Fruit fly (Drosophila melanogaster): ENCODE data around the gene cad.
A peak's percentile ranks its signal among the peaks of the same experiment; 100 is the strongest.

Gene cad

dm6 chr2L:20773453-20774054 is 3.0 kb downstream of the cad start (continued):
- TF ChIP-seq Elba2 (GFP tag; optimal IDR thresholded peaks at IDR 0.05): no peak
- TF ChIP-seq pan (optimal IDR thresholded peaks at IDR 0.05): no peak
- TF ChIP-seq pan (GFP tag; optimal IDR thresholded peaks at IDR 0.05 in 1 of 2, IDR thresholded peaks at IDR 0.05 in 1 of 2): peak in 1 of 2 experiments; percentile 13
- TF ChIP-seq bsh (GFP tag; optimal IDR thresholded peaks at IDR 0.05): peak in 1 of 2 experiments; percentile 6
- peak; percentile 23 for TF ChIP-seq cwo (GFP tag; optimal IDR thresholded peaks at IDR 0.05)
- TF ChIP-seq sqz (GFP tag; optimal IDR thresholded peaks at IDR 0.05): peak; percentile 40
- peak; percentile 79 for TF ChIP-seq exex (tag; optimal IDR thresholded peaks at IDR 0.05)
- TF ChIP-seq PHDP (tag; optimal IDR thresholded peaks at IDR 0.05): peak; percentile 47
- 0 out of 2 replicates have a peak, but pooled peaks have one; percentile 19 for TF ChIP-seq CG31441 (GFP tag; IDR thresholded peaks at IDR 0.05)
- TF ChIP-seq Hr51 (GFP tag; optimal IDR thresholded peaks at IDR 0.05): peak in 1 of 2 experiments; percentile 35
- peak; percentile 50 for TF ChIP-seq Med (GFP tag)
- peak; percentile 3 for TF ChIP-seq salm (tag; optimal IDR thresholded peaks at IDR 0.05)
- TF ChIP-seq sd (tag; optimal IDR thresholded peaks at IDR 0.05): peak; percentile 19
- peak; percentile 54 for TF ChIP-seq CG2678 (tag; optimal IDR thresholded peaks at IDR 0.05)
- TF ChIP-seq Rfx (GFP tag; IDR thresholded peaks at IDR 0.05): 0 out of 2 replicates have a peak, but pooled peaks have one; percentile 17
- TF ChIP-seq CG7839 (tag; optimal IDR thresholded peaks at IDR 0.05): peak; percentile 13
- no peak for TF ChIP-seq gcm (GFP tag; optimal IDR thresholded peaks at IDR 0.05)
- TF ChIP-seq CG18476 (GFP tag; optimal IDR thresholded peaks at IDR 0.05): no peak
- peak; percentile 63 for TF ChIP-seq CG34376 (GFP tag; optimal IDR thresholded peaks at IDR 0.05)
- TF ChIP-seq CG17568 (GFP tag; optimal IDR thresholded peaks at IDR 0.05): peak; percentile 3
- peak; percentile 12 for TF ChIP-seq CG12071 (GFP tag; optimal IDR thresholded peaks at IDR 0.05)
- 0 out of 2 replicates have a peak, but pooled peaks have one; percentile 9 for TF ChIP-seq Atf6 (GFP tag; IDR thresholded peaks at IDR 0.05)
- TF ChIP-seq mirr (GFP tag; optimal IDR thresholded peaks at IDR 0.05): peak; percentile 1
- peak; percentile 23 for TF ChIP-seq cad (GFP tag; optimal IDR thresholded peaks at IDR 0.05)
- TF ChIP-seq CG31224 (GFP tag; IDR thresholded peaks at IDR 0.05): no peak

dm6 chr2L:20774464-20774863 is 3.9 kb downstream of the cad start:
- TF ChIP-seq grn (GFP tag; optimal IDR thresholded peaks at IDR 0.05): peak; percentile 19
- TF ChIP-seq crol (GFP tag; IDR thresholded peaks at IDR 0.05): peak; percentile 63
- TF ChIP-seq D19B (GFP tag; optimal IDR thresholded peaks at IDR 0.05): no peak
- no peak for TF ChIP-seq Dfd (GFP tag; optimal IDR thresholded peaks at IDR 0.05)
- TF ChIP-seq GATAe (GFP tag; conservative IDR thresholded peaks at IDR 0.05): 0 out of 2 replicates have a peak, but pooled peaks have one; percentile 26
- no peak for TF ChIP-seq B-H1 (GFP tag; IDR thresholded peaks at IDR 0.05)
- TF ChIP-seq disco-r (GFP tag; optimal IDR thresholded peaks at IDR 0.05): no peak
- no peak for TF ChIP-seq CG16815 (GFP tag; optimal IDR thresholded peaks at IDR 0.05)
- peak in 1 of 2 experiments; percentile 56 for TF ChIP-seq Hr78 (GFP tag; optimal IDR thresholded peaks at IDR 0.05)
- TF ChIP-seq pan (optimal IDR thresholded peaks at IDR 0.05): no peak
- TF ChIP-seq pan (GFP tag; optimal IDR thresholded peaks at IDR 0.05 in 1 of 2, IDR thresholded peaks at IDR 0.05 in 1 of 2): peak in 1 of 2 experiments; percentile 20
- no peak for TF ChIP-seq ara (GFP tag; IDR thresholded peaks at IDR 0.05)
- no peak for TF ChIP-seq tap (tag; optimal IDR thresholded peaks at IDR 0.05)
- TF ChIP-seq CG11560 (tag; IDR thresholded peaks at IDR 0.05): no peak

- TF ChIP-seq sug (tag; optimal IDR thresholded peaks at IDR 0.05): peak; percentile 56
- no peak for TF ChIP-seq CG10147 (GFP tag; optimal IDR thresholded peaks at IDR 0.05)
- TF ChIP-seq Gug (GFP tag; IDR thresholded peaks at IDR 0.05): no peak
- peak; percentile 55 for TF ChIP-seq exex (tag; optimal IDR thresholded peaks at IDR 0.05)
- TF ChIP-seq gsb (GFP tag; IDR thresholded peaks at IDR 0.05): no peak
- TF ChIP-seq CG11456 (GFP tag; IDR thresholded peaks at IDR 0.05): no peak
- no peak for TF ChIP-seq CG11560 (tag; IDR thresholded peaks at IDR 0.05)
- TF ChIP-seq Adf1 (GFP tag; IDR thresholded peaks at IDR 0.05): no peak
- no peak for TF ChIP-seq hth (optimal IDR thresholded peaks at IDR 0.05)
- TF ChIP-seq CTCF (GFP tag; optimal IDR thresholded peaks at IDR 0.05): no peak
- TF ChIP-seq CG7372 (GFP tag; IDR thresholded peaks at IDR 0.05): no peak
- TF ChIP-seq CG11085 (GFP tag; IDR thresholded peaks at IDR 0.05): 0 out of 2 replicates have a peak, but pooled peaks have one; percentile 27
- no peak for TF ChIP-seq GATAe (GFP tag; conservative IDR thresholded peaks at IDR 0.05)
- TF ChIP-seq crol (GFP tag; IDR thresholded peaks at IDR 0.05): peak; percentile 41; the same call in 1 of the 2 replicates
- no peak for TF ChIP-seq CG4424 (GFP tag; optimal IDR thresholded peaks at IDR 0.05)
- TF ChIP-seq CG4360 (GFP tag; IDR thresholded peaks at IDR 0.05): no peak
Observed at dm6 chr2L:20775941-20776340, 5.4 kb downstream of the cad start.

Measured in whole organism, embryonic.